Fruit fly (Drosophila melanogaster): ENCODE data around the gene CG13386.

CG13386 gene

DNA sequence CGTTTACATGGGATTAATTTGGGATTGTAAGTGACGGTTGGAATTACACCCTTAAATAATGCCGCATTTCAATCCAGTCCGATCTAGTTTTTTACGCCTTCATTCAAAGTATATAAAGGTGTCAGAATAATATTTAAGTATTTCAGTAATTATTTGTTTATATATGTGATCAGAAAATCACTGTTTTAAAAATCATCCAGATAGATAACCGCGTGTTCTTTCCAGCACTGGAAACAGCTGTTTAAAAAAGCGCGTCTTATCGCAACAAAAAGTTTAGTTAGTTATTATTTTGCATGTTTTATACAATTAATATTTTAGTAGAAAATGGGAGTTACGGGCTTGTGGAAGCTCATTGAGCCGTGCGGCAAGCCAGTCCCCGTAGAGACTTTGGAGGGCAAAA, 39.2 kb downstream of the CG13386 start, which contains the start of gene mus201:
Gene mus201 (plus strand): TSS at position 118 of the 400 bp plus-strand sequence.
- TF ChIP-seq CG8119 (GFP tag; IDR thresholded peaks at IDR 0.05) (no peak), net (GFP tag; optimal IDR thresholded peaks at IDR 0.05) (no peak), Sox102F (GFP tag; optimal IDR thresholded peaks at IDR 0.05) (no peak), CG10669 (GFP tag; optimal IDR thresholded peaks at IDR 0.05) (no peak), CG34406 (GFP tag; optimal IDR thresholded peaks at IDR 0.05) (no peak), CG6854 (GFP tag; optimal IDR thresholded peaks at IDR 0.05) (no peak), Hr4 (GFP tag; optimal IDR thresholded peaks at IDR 0.05) (no peak), topi (GFP tag; optimal IDR thresholded peaks at IDR 0.05) (no peak)

DNA sequence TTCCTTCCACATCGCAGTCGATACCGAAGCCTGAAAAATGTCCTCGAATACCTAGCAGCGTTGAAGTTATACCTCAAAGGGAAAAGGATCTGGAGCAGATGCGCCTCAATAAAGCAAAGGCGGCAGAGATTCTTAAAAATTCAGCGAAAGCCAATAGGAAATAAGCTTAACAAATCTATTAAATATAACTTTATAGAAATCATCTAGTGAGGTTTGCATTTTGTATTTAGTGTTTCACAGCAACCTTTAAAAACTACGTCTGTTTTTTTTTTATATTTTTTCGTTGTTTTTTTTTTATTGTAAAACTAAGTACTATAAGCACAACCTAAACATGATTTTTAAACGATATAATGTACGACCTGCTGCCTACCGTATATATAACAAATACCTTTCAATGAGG, 43.3 kb downstream of the CG13386 start, which contains the start of gene CG31897:
Gene CG31897 (plus strand): TSS at position 301 of the 400 bp plus-strand sequence.
- TF ChIP-seq CG4318 (GFP tag; optimal IDR thresholded peaks at IDR 0.05) (no peak), Blimp-1 (GFP tag; optimal IDR thresholded peaks at IDR 0.05) (no peak), CG6808 (GFP tag; optimal IDR thresholded peaks at IDR 0.05) (no peak), CG6163 (GFP tag; IDR thresholded peaks at IDR 0.05) (no peak), CG8319 (GFP tag; optimal IDR thresholded peaks at IDR 0.05) (no peak), CG6792 (GFP tag; optimal IDR thresholded peaks at IDR 0.05) (no peak), CG8632 (GFP tag; optimal IDR thresholded peaks at IDR 0.05) (no peak), Sox15 (GFP tag; optimal IDR thresholded peaks at IDR 0.05) (no peak), OdsH (GFP tag; optimal IDR thresholded peaks at IDR 0.05) (no peak), Eip93F (GFP tag; optimal IDR thresholded peaks at IDR 0.05) (no peak), CG32006 (GFP tag; optimal IDR thresholded peaks at IDR 0.05) (no peak), CG16779 (tag; optimal IDR thresholded peaks at IDR 0.05) (no peak)

DNA sequence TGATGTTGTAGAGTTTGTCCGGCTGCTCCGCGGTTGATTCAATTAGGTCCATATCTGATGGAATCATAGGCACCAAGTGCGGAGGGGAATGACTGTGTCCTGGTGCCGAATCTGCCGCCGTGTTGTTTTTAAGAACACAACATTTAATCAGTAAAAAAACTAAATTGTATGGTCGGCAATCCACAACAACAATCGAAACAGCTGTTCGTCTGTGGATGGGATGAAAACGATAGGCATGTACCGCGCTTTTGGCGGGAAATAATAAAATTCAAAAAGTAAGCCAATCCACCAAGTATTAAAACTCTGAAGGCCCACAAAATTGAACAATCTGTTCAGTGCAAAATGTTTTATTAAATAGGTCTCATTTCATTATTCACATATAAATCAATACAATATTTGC, 50.5 kb downstream of the CG13386 start, which contains the start of gene Aasdh:
Gene Aasdh (minus strand): TSS at position 219 of the 400 bp plus-strand sequence.
- TF ChIP-seq CG34406 (GFP tag; optimal IDR thresholded peaks at IDR 0.05) (no peak), CG3032 (tag; optimal IDR thresholded peaks at IDR 0.05) (no peak), Sox102F (GFP tag; optimal IDR thresholded peaks at IDR 0.05) (no peak)
